Worm (Caenorhabditis elegans): ENCODE measurements around the gene sym-2.

ce11 chrII:9167730-9168129 is 20.6 kb downstream of the sym-2 start, which contains the start of gene T23G7.3:
- TF ChIP-seq dpl-1 (GFP tag; optimal IDR thresholded peaks at IDR 0.05) (no peak), snpc-4 (GFP tag; optimal IDR thresholded peaks at IDR 0.05) (no peak), snpc-4 (tag; optimal IDR thresholded peaks at IDR 0.05) (no peak), him-1 (tag; optimal IDR thresholded peaks at IDR 0.05) (no peak), lsy-27 (tag; optimal IDR thresholded peaks at IDR 0.05; ENCODE audit: borderline replicate concordance, insufficient read depth) (no peak), pbrm-1 (GFP tag; IDR thresholded peaks at IDR 0.05) (no peak), ztf-3 (GFP tag; optimal IDR thresholded peaks at IDR 0.05) (no peak), ama-1 (optimal IDR thresholded peaks at IDR 0.05) (no peak), ama-1 (GFP tag; optimal IDR thresholded peaks at IDR 0.05) (no peak), let-607 (tag; optimal IDR thresholded peaks at IDR 0.05) (no peak), D2030.7 (GFP tag; IDR thresholded peaks at IDR 0.05) (no peak)
